Fruit fly (Drosophila melanogaster) S2 (cell line): Measurements from ENCODE around the gene CG31687.

Experiments used
- CG8478 ChIP-seq: fragments of >200 bp; optimal IDR thresholded peaks from 2 replicates; lab custom pipeline; 2018
- CTCF ChIP-seq, 2 experiments: fragments of >200 bp; optimal IDR thresholded peaks; 2 replicates each; lab custom pipeline; 2018

- TF ChIP-seq CTCF (optimal IDR thresholded peaks at IDR 0.05; lab: Kevin White, UChicago) (no peak), CG8478 (lab: Kevin White, UChicago) (no peak)
Measured at dm6 chr2L:20435199-20435598, 14.8 kb upstream of the CG31687 start.
